Fruit fly (Drosophila melanogaster) whole organism, embryonic: ENCODE results near the gene CG12239.

ENCODE experiments used
- Abd-B ChIP-seq: fragments of 200-800 bp; sonication (Bioruptor generic); optimal IDR thresholded peaks from 2 replicates; lab custom pipeline; 2018; ENCODE audit warnings: missing biosample characterization, mild to moderate bottlenecking, missing genetic modification characterization, moderate library complexity
- Ada2b ChIP-seq: fragments of 200-800 bp; sonication (Bioruptor generic); IDR thresholded peaks from 2 replicates; pipeline ENCODE4 v1.3.6; 2022; ENCODE audit warnings: missing biosample characterization, missing genetic modification characterization
- B-H2 ChIP-seq: fragments of 200-800 bp; sonication (Bioruptor generic); optimal IDR thresholded peaks from 2 replicates; lab custom pipeline; 2018; ENCODE audit warnings: missing biosample characterization, mild to moderate bottlenecking, missing genetic modification characterization
- Bdp1 ChIP-seq: fragments of 200-800 bp; sonication (Bioruptor generic); optimal IDR thresholded peaks from 3 replicates; lab custom pipeline; 2016; ENCODE audit warnings: missing biosample characterization, missing genetic modification characterization
- Blimp-1 ChIP-seq: fragments of 200-800 bp; sonication (Bioruptor generic); optimal IDR thresholded peaks from 3 replicates; lab custom pipeline; 2018; ENCODE audit warnings: missing biosample characterization, missing genetic modification characterization, mild to moderate bottlenecking, moderate library complexity, missing genetic modification reagents
- CG10366 ChIP-seq: fragments of 200-800 bp; sonication (Bioruptor generic); IDR thresholded peaks from 2 replicates; pipeline ENCODE4 v1.3.6; 2022; ENCODE audit warnings: missing biosample characterization, missing genetic modification characterization
- CG12219 ChIP-seq: fragments of 200-800 bp; sonication (Bioruptor generic); optimal IDR thresholded peaks from 3 replicates; lab custom pipeline; 2018; ENCODE audit warnings: missing biosample characterization, mild to moderate bottlenecking, missing genetic modification characterization
- CG12299 ChIP-seq: fragments of 200-800 bp; sonication (Bioruptor generic); optimal IDR thresholded peaks from 2 replicates; lab custom pipeline; 2018; ENCODE audit warnings: missing biosample characterization, mild to moderate bottlenecking, missing genetic modification characterization
- CG12659 ChIP-seq: fragments of 200-800 bp; sonication (Bioruptor generic); optimal IDR thresholded peaks from 3 replicates; lab custom pipeline; 2017; ENCODE audit warnings: mild to moderate bottlenecking, missing biosample characterization, missing genetic modification reagents, missing genetic modification characterization
- CG12942 ChIP-seq: fragments of 200-800 bp; sonication (Bioruptor generic); optimal IDR thresholded peaks from 3 replicates; lab custom pipeline; 2016; ENCODE audit warnings: missing biosample characterization, missing genetic modification characterization
- CG15514 ChIP-seq: fragments of 200-800 bp; sonication (Bioruptor generic); optimal IDR thresholded peaks from 3 replicates; lab custom pipeline; 2017; ENCODE audit warnings: missing biosample characterization, missing genetic modification characterization, mild to moderate bottlenecking, moderate library complexity, missing genetic modification reagents
- CG16813 ChIP-seq: fragments of 200-800 bp; sonication (Bioruptor generic); IDR thresholded peaks from 3 replicates; pipeline ENCODE4 v1.3.6; 2022; ENCODE audit warnings: missing biosample characterization, missing genetic modification characterization; ENCODE audit not compliant: partially characterized antibody
- CG18619 ChIP-seq: fragments of 200-800 bp; sonication (Bioruptor generic); optimal IDR thresholded peaks from 3 replicates; lab custom pipeline; 2017; ENCODE audit warnings: missing biosample characterization, mild to moderate bottlenecking, missing genetic modification characterization
- CG32532 ChIP-seq: fragments of 200-800 bp; sonication (Bioruptor generic); IDR thresholded peaks from 2 replicates; pipeline ENCODE4 v1.3.6; 2022; ENCODE audit warnings: missing biosample characterization, missing genetic modification characterization
- CG42726 ChIP-seq: fragments of 200-800 bp; sonication (Bioruptor generic); IDR thresholded peaks from 2 replicates; pipeline ENCODE4 v1.3.6; 2022; ENCODE audit warnings: missing biosample characterization, missing genetic modification characterization; ENCODE audit not compliant: partially characterized antibody
- CG4360 ChIP-seq: fragments of 200-800 bp; sonication (Bioruptor generic); IDR thresholded peaks from 2 replicates; pipeline ENCODE4 v1.3.6; 2022; ENCODE audit warnings: missing biosample characterization, missing genetic modification characterization
- CG4617 ChIP-seq: fragments of 200-800 bp; sonication (Bioruptor generic); optimal IDR thresholded peaks from 3 replicates; lab custom pipeline; 2016; ENCODE audit warnings: missing biosample characterization, missing genetic modification characterization, borderline replicate concordance
- CG4730 ChIP-seq: fragments of 200-800 bp; sonication (Bioruptor generic); IDR thresholded peaks from 2 replicates; pipeline ENCODE4 v1.3.6; 2022; ENCODE audit warnings: missing biosample characterization, missing genetic modification characterization
- CG5245 ChIP-seq: fragments of 200-800 bp; sonication (Bioruptor generic); optimal IDR thresholded peaks from 3 replicates; lab custom pipeline; 2016; ENCODE audit warnings: missing biosample characterization, missing genetic modification characterization
- CG7963 ChIP-seq: fragments of 200-800 bp; sonication (Bioruptor generic); IDR thresholded peaks from 3 replicates; pipeline ENCODE4 v1.3.6; 2022; ENCODE audit warnings: missing biosample characterization, missing genetic modification characterization; ENCODE audit not compliant: partially characterized antibody
- CG8089 ChIP-seq: fragments of 200-800 bp; sonication (Bioruptor generic); optimal IDR thresholded peaks from 3 replicates; lab custom pipeline; 2016; ENCODE audit warnings: missing biosample characterization, missing genetic modification characterization
- CG8478 ChIP-seq: fragments of >200 bp; optimal IDR thresholded peaks from 2 replicates; lab custom pipeline; 2018
- CG8924 ChIP-seq: fragments of 200-800 bp; optimal IDR thresholded peaks from 3 replicates; lab custom pipeline; 2019; ENCODE audit warnings: missing biosample characterization, mild to moderate bottlenecking, missing genetic modification characterization, moderate library complexity
- CG8944 ChIP-seq: fragments of 200-800 bp; sonication (Bioruptor generic); optimal IDR thresholded peaks from 3 replicates; lab custom pipeline; 2016; ENCODE audit warnings: missing biosample characterization, missing genetic modification characterization
- CG9215 ChIP-seq: fragments of 200-800 bp; sonication (Bioruptor generic); IDR thresholded peaks from 2 replicates; pipeline ENCODE4 v1.3.6; 2022; ENCODE audit warnings: missing biosample characterization, missing genetic modification characterization
- ERR ChIP-seq: fragments of 200-800 bp; sonication (Bioruptor generic); optimal IDR thresholded peaks from 2 replicates; lab custom pipeline; 2016; ENCODE audit warnings: missing biosample characterization, missing genetic modification characterization
- HLH3B ChIP-seq: fragments of 200-800 bp; sonication (Bioruptor generic); IDR thresholded peaks from 2 replicates; pipeline ENCODE4 v1.3.6; 2022; ENCODE audit warnings: missing biosample characterization, missing genetic modification characterization
- Hey ChIP-seq: fragments of 200-800 bp; sonication (Bioruptor generic); optimal IDR thresholded peaks from 3 replicates; lab custom pipeline; 2018; ENCODE audit warnings: missing biosample characterization, mild to moderate bottlenecking, missing genetic modification characterization
- Hmr ChIP-seq: fragments of 200-800 bp; sonication (Bioruptor generic); optimal IDR thresholded peaks from 3 replicates; lab custom pipeline; 2017; ENCODE audit warnings: mild to moderate bottlenecking, missing biosample characterization, missing genetic modification reagents, missing genetic modification characterization
- Hsf ChIP-seq: fragments of 200-800 bp; sonication (Bioruptor generic); optimal IDR thresholded peaks from 3 replicates; lab custom pipeline; 2016; ENCODE audit warnings: missing biosample characterization, missing genetic modification characterization
- Max ChIP-seq: fragments of 200-800 bp; sonication (Bioruptor generic); optimal IDR thresholded peaks from 2 replicates; lab custom pipeline; 2016; ENCODE audit warnings: missing biosample characterization, mild to moderate bottlenecking, missing genetic modification characterization
- Optix ChIP-seq: fragments of 200-800 bp; sonication (Bioruptor generic); IDR thresholded peaks from 3 replicates; pipeline ENCODE4 v1.3.6; 2022; ENCODE audit warnings: missing biosample characterization, missing genetic modification characterization
- Sin3A ChIP-seq: fragments of >200 bp; optimal IDR thresholded peaks from 2 replicates; lab custom pipeline; 2018
- Sox102F ChIP-seq: fragments of 200-800 bp; sonication (Bioruptor generic); optimal IDR thresholded peaks from 2 replicates; lab custom pipeline; 2018; ENCODE audit warnings: missing biosample characterization, mild to moderate bottlenecking, missing genetic modification characterization, moderate library complexity
- Sry-δ ChIP-seq: fragments of 200-800 bp; sonication (Bioruptor generic); optimal IDR thresholded peaks from 2 replicates; lab custom pipeline; 2016; ENCODE audit warnings: missing biosample characterization, missing genetic modification characterization
- ac ChIP-seq: fragments of 200-800 bp; sonication (Bioruptor generic); optimal IDR thresholded peaks from 3 replicates; lab custom pipeline; 2017; ENCODE audit warnings: missing biosample characterization, mild to moderate bottlenecking, missing genetic modification characterization
- ara ChIP-seq: fragments of 200-800 bp; sonication (Bioruptor generic); IDR thresholded peaks from 2 replicates; pipeline ENCODE4 v1.3.6; 2022; ENCODE audit warnings: missing biosample characterization, missing genetic modification characterization
- bbx ChIP-seq: fragments of 200-800 bp; sonication (Bioruptor generic); IDR thresholded peaks from 2 replicates; pipeline ENCODE4 v1.3.6; 2022; ENCODE audit warnings: missing biosample characterization, missing genetic modification characterization; ENCODE audit not compliant: partially characterized antibody
- bcd ChIP-seq: fragments of 200-800 bp; sonication (Bioruptor generic); optimal IDR thresholded peaks from 2 replicates; lab custom pipeline; 2017; ENCODE audit warnings: missing biosample characterization, mild to moderate bottlenecking, missing genetic modification characterization
- cg ChIP-seq: fragments of 200-800 bp; sonication (Bioruptor generic); optimal IDR thresholded peaks from 3 replicates; lab custom pipeline; 2019; ENCODE audit warnings: missing biosample characterization, mild to moderate bottlenecking, missing genetic modification characterization, moderate library complexity
- chm ChIP-seq: fragments of 200-800 bp; sonication (Bioruptor generic); IDR thresholded peaks from 2 replicates; pipeline ENCODE4 v1.3.6; 2022; ENCODE audit warnings: missing biosample characterization, missing genetic modification characterization
- hbn ChIP-seq: fragments of 200-800 bp; sonication (Bioruptor generic); IDR thresholded peaks from 2 replicates; pipeline ENCODE4 v1.3.6; 2022; ENCODE audit warnings: missing biosample characterization, missing genetic modification characterization; ENCODE audit not compliant: partially characterized antibody
- mam ChIP-seq: fragments of 200-800 bp; sonication (Bioruptor generic); optimal IDR thresholded peaks from 3 replicates; lab custom pipeline; 2016; ENCODE audit warnings: missing biosample characterization, missing genetic modification characterization
- schlank ChIP-seq: fragments of 200-800 bp; sonication (Bioruptor generic); optimal IDR thresholded peaks from 2 replicates; lab custom pipeline; 2018; ENCODE audit warnings: missing biosample characterization, mild to moderate bottlenecking, missing genetic modification characterization
- sob ChIP-seq: fragments of 200-800 bp; sonication (Bioruptor generic); IDR thresholded peaks from 2 replicates; pipeline ENCODE4 v1.3.6; 2022; ENCODE audit warnings: missing biosample characterization, missing genetic modification characterization
- sqz ChIP-seq: fragments of 200-800 bp; sonication (Bioruptor generic); optimal IDR thresholded peaks from 3 replicates; lab custom pipeline; 2018; ENCODE audit warnings: missing biosample characterization, mild to moderate bottlenecking, missing genetic modification characterization
- sug ChIP-seq: fragments of 200-800 bp; optimal IDR thresholded peaks from 2 replicates; lab custom pipeline; 2019; ENCODE audit warnings: missing biosample characterization, mild to moderate bottlenecking, missing genetic modification characterization, moderate library complexity
- trh ChIP-seq: fragments of 200-800 bp; sonication (Bioruptor generic); optimal IDR thresholded peaks from 2 replicates; lab custom pipeline; 2016; ENCODE audit warnings: missing biosample characterization, missing genetic modification characterization

The CG12239 gene

DNA sequence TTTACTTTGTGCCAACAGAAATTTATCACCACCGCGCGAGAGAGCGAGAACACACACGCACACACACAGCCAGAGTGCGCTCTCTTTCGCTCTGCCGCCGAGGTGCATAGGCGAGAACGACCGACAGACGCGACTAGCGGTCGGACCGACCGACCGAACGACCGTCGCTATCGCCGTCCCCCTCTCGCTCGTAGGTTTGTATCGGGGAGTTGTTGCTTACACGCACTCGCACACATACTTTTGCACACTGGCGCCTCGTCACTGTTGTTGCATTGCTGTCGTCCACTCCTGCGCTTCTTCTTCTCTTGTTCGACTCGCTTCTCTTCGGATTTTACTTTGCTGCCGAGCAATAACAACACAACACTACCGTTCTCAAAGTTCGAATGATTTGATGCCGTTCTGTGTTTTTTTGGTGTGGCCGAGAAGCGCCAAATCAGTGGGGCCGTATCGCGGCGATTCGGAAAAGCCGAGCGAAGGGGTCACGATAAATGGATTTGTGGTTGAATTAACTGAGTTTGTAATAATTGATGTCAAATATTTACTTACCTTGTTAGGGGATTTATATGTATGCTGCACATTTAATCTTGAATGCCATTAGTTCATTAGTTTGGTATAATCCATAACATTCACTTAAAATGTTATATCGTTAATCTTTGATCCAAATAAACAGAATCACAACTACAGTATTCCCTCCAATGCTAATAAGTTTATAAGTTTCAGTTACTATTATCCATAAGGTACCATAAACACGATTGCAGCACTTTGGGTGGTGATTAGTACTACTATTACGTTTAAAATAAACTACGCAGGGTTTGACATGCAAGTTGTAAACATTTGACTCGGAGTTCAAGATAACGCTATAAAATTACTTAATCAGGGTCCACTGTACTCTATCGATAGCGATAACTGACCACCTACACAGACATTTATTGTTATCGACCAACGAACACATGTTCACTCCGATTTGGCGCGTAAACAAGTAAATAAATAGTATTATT is 44.8 kb upstream of the CG12239 start, which contains the start of the genes IntS6 and Rtel1 (continued):
- peak; percentile 98 for TF ChIP-seq cg (GFP tag; lab: Kevin White, UChicago)
- TF ChIP-seq Ada2b = peak; percentile 89
- peak; percentile 91 for TF ChIP-seq sob (GFP tag; lab: Robert Waterston, UW)
- peak; percentile 93 for TF ChIP-seq Hsf (GFP tag; lab: Kevin White, UChicago)
- TF ChIP-seq bcd = peak; percentile 91
- peak; percentile 76 for TF ChIP-seq CG15514 (GFP tag; lab: Kevin White, UChicago)
- peak; percentile 89 for TF ChIP-seq CG12219 (GFP tag; lab: Kevin White, UChicago)
- TF ChIP-seq CG12299 (tag; lab: Kevin White, UChicago) = peak; percentile 91
- peak; percentile 93 for TF ChIP-seq B-H2 (GFP tag; lab: Kevin White, UChicago)
- peak; percentile 90 for TF ChIP-seq CG9215
- peak; percentile 74 for TF ChIP-seq CG4360 (GFP tag; lab: Robert Waterston, UW)
- TF ChIP-seq Blimp-1 = peak; percentile 77
- peak; percentile 74 for TF ChIP-seq CG4617 (GFP tag; lab: Kevin White, UChicago)
- no peak for TF ChIP-seq hbn (GFP tag; lab: Robert Waterston, UW)
- peak; percentile 41; the same call in 1 of the 3 replicates for TF ChIP-seq CG7963 (GFP tag; lab: Robert Waterston, UW)
- peak; percentile 72 for TF ChIP-seq ara (GFP tag; lab: Robert Waterston, UW)
- peak; percentile 84 for TF ChIP-seq Sox102F (GFP tag; lab: Kevin White, UChicago)
- TF ChIP-seq schlank (tag; lab: Kevin White, UChicago) = peak; percentile 86
- peak; percentile 60 for TF ChIP-seq sqz (GFP tag; lab: Kevin White, UChicago)
- peak; percentile 91 for TF ChIP-seq Abd-B (GFP tag; lab: Kevin White, UChicago)
- TF ChIP-seq CG12659 (GFP tag; lab: Kevin White, UChicago) = peak; percentile 91
- TF ChIP-seq CG8924 (tag; lab: Kevin White, UChicago) = peak; percentile 91
- TF ChIP-seq chm = peak; percentile 73
- TF ChIP-seq CG5245 = peak; percentile 72
- peak; percentile 80 for TF ChIP-seq ERR (GFP tag; lab: Kevin White, UChicago)
- peak; percentile 97 for TF ChIP-seq CG8478 (lab: Kevin White, UChicago)
- peak; percentile 86 for TF ChIP-seq CG8089 (GFP tag; lab: Kevin White, UChicago)
- TF ChIP-seq HLH3B (GFP tag; lab: Robert Waterston, UW) = peak; percentile 81
- TF ChIP-seq Hey (tag; lab: Kevin White, UChicago) = peak; percentile 67
- peak; percentile 51 for TF ChIP-seq trh (GFP tag; lab: Kevin White, UChicago)
- TF ChIP-seq CG32532 (GFP tag; lab: Robert Waterston, UW) = peak; percentile 93
- peak; percentile 96 for TF ChIP-seq mam (GFP tag; lab: Kevin White, UChicago)
- peak; percentile 42; the same call in 1 of the 2 replicates for TF ChIP-seq bbx
- TF ChIP-seq Bdp1 (GFP tag; lab: Kevin White, UChicago) = peak; percentile 75
- TF ChIP-seq Sin3A = peak; percentile 11
- TF ChIP-seq ac = peak; percentile 18
- peak; percentile 89 for TF ChIP-seq CG18619
- peak; percentile 87 for TF ChIP-seq Max
- TF ChIP-seq CG10366 (GFP tag; lab: Robert Waterston, UW) = peak; percentile 85
- no peak; the same call in 2 of the 3 replicates for TF ChIP-seq CG16813 (GFP tag; lab: Robert Waterston, UW)
- peak; percentile 84 for TF ChIP-seq CG12942 (GFP tag; lab: Kevin White, UChicago)
- peak; percentile 92 for TF ChIP-seq CG8944 (GFP tag; lab: Kevin White, UChicago)
- TF ChIP-seq CG42726 (GFP tag; lab: Robert Waterston, UW) = peak; percentile 63; the same call in 1 of the 2 replicates
- peak; percentile 81 for TF ChIP-seq Optix (GFP tag; lab: Robert Waterston, UW)
- TF ChIP-seq sug (tag; lab: Kevin White, UChicago) = peak; percentile 91
- TF ChIP-seq CG4730 (GFP tag; lab: Robert Waterston, UW) = peak; percentile 80
- TF ChIP-seq Sry-δ (GFP tag; lab: Kevin White, UChicago) = peak; percentile 65
- peak; percentile 86 for TF ChIP-seq Hmr
